Worm (Caenorhabditis elegans) whole organism, mixed stage, embryonic: ENCODE results near the gene R12C12.5.

ENCODE experiments used
- nhr-237 ChIP-seq: fragments of 150-350 bp; optimal IDR thresholded peaks from 2 replicates; lab custom pipeline; 2014; ENCODE audit warnings: missing biosample characterization, missing genetic modification characterization
- snpc-4 ChIP-seq: fragments of 150-350 bp; optimal IDR thresholded peaks from 2 replicates; lab custom pipeline; 2014; ENCODE audit warnings: missing biosample characterization, missing genetic modification characterization

DNA sequence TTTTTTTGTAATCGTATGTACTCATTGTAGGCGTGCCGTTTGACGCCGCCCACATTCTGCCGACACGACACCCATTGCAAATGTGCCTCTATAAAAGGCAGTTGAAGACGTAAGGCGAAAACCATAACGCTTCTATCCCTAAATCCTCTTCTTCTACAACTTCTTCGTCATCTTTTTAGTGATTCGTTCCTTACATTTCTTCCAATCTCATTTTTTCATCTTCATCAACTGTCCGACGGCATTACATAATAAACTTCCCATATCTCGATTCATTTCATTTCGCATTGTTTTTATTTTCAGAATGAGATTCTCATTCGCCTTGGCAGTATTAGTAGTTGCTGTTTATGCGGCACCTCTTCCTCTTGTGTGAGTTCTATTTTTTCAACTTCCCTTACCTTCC lies 24.6 kb downstream of the R12C12.5 start, which contains the start of gene ZK84.1:
- no peak for TF ChIP-seq snpc-4
- TF ChIP-seq nhr-237 (tag; lab: Kevin White, UChicago), result no peak
